Worm (Caenorhabditis elegans) whole organism, L4 larva: ENCODE results near the gene fbxb-118.
A peak's percentile ranks its signal among the peaks of the same experiment; 100 is the strongest.

Source experiments
- F10B5.3 ChIP-seq: sonication (generic microtip); optimal IDR thresholded peaks from 2 replicates; lab custom pipeline; 2016; ENCODE audit warnings: mild to moderate bottlenecking, missing genetic modification characterization, missing compliant biosample characterization
- F37D6.2 ChIP-seq: sonication (generic microtip); optimal IDR thresholded peaks from 2 replicates; lab custom pipeline; 2016; ENCODE audit warnings: mild to moderate bottlenecking, missing genetic modification characterization, missing compliant biosample characterization
- F49E8.2 ChIP-seq: sonication (generic microtip); optimal IDR thresholded peaks from 2 replicates; lab custom pipeline; 2016; ENCODE audit warnings: missing compliant biosample characterization, mild to moderate bottlenecking, missing genetic modification characterization, borderline replicate concordance
- T20F7.1 ChIP-seq: fragments of 200-800 bp; sonication (Bioruptor generic); optimal IDR thresholded peaks from 2 replicates; lab custom pipeline; 2018; ENCODE audit warnings: mild to moderate bottlenecking, missing genetic modification characterization, missing compliant biosample characterization
- Y105C5A.15 ChIP-seq: fragments of 200-800 bp; sonication (Bioruptor generic); IDR thresholded peaks from 2 replicates; pipeline ENCODE4 v1.3.6; 2022; ENCODE audit warnings: missing genetic modification characterization, missing compliant biosample characterization
- Y48G9A.11 ChIP-seq: fragments of 200-800 bp; sonication (Bioruptor generic); IDR thresholded peaks from 2 replicates; pipeline ENCODE4 v1.3.6; 2022; ENCODE audit warnings: missing genetic modification reagents, missing genetic modification characterization, missing compliant biosample characterization
- Y75B8A.6 ChIP-seq: fragments of 200-800 bp; sonication (Bioruptor generic); IDR thresholded peaks from 2 replicates; pipeline ENCODE4 v1.3.6; 2022; ENCODE audit warnings: missing genetic modification reagents, missing genetic modification characterization, missing compliant biosample characterization
- ZK546.5 ChIP-seq, 2 experiments: sonication (generic microtip); optimal IDR thresholded peaks; 2 replicates each; lab custom pipeline; 2017; ENCODE audit warnings: missing biosample characterization in 2 of 2, missing genetic modification characterization in 2 of 2
- aha-1 ChIP-seq: fragments of 150-350 bp; peaks from one replicate; lab custom pipeline; 2014; ENCODE audit warnings: missing biosample characterization, missing genetic modification characterization
- ama-1 ChIP-seq: fragments of 150-350 bp; optimal IDR thresholded peaks from 2 replicates; lab custom pipeline; 2014; ENCODE audit warnings: inconsistent platforms, mixed read lengths
- arid-1 ChIP-seq: fragments of 200-800 bp; sonication (Bioruptor generic); conservative IDR thresholded peaks from 2 replicates; pipeline ENCODE4 v1.3.6; 2022; ENCODE audit warnings: missing genetic modification reagents, missing genetic modification characterization, missing compliant biosample characterization
- ceh-44 ChIP-seq: fragments of 200-800 bp; sonication (Bioruptor generic); IDR thresholded peaks from 2 replicates; pipeline ENCODE4 v1.3.6; 2022; ENCODE audit warnings: missing genetic modification reagents, missing genetic modification characterization, missing compliant biosample characterization
- ceh-62 ChIP-seq: sonication (generic microtip); optimal IDR thresholded peaks from 2 replicates; lab custom pipeline; 2017; ENCODE audit warnings: missing biosample characterization, missing genetic modification characterization
- ces-1 ChIP-seq: fragments of 150-350 bp; sonication (generic microtip); optimal IDR thresholded peaks from 4 replicates; lab custom pipeline; 2014; ENCODE audit warnings: missing biosample characterization, missing genetic modification reagents, missing genetic modification characterization
- dmd-6 ChIP-seq: fragments of 200-800 bp; sonication (Bioruptor generic); IDR thresholded peaks from 2 replicates; pipeline ENCODE4 v1.3.6; 2022; ENCODE audit warnings: missing genetic modification reagents, missing genetic modification characterization, missing compliant biosample characterization
- dmd-8 ChIP-seq: fragments of 200-800 bp; sonication (Bioruptor generic); IDR thresholded peaks from 2 replicates; pipeline ENCODE4 v1.3.6; 2022; ENCODE audit warnings: missing genetic modification characterization, missing compliant biosample characterization
- egl-43 ChIP-seq: fragments of 200-800 bp; sonication (Bioruptor generic); IDR thresholded peaks from 2 replicates; pipeline ENCODE4 v1.3.6; 2022; ENCODE audit warnings: missing genetic modification reagents, missing genetic modification characterization, missing compliant biosample characterization
- hif-1 ChIP-seq, 2 experiments: sonication (generic microtip); optimal IDR thresholded peaks; 2 replicates each; lab custom pipeline; 2016 to 2017; ENCODE audit warnings: missing compliant biosample characterization in 2 of 2, missing genetic modification characterization in 2 of 2, missing genetic modification reagents in 2 of 2, missing genotype in 2 of 2, mild to moderate bottlenecking in 1 of 2
- lin-38 ChIP-seq: fragments of 200-800 bp; sonication (Bioruptor generic); IDR thresholded peaks from 2 replicates; pipeline ENCODE4 v1.3.6; 2022; ENCODE audit warnings: missing genetic modification reagents, missing genetic modification characterization, missing compliant biosample characterization
- lir-3 ChIP-seq: sonication (generic microtip); optimal IDR thresholded peaks from 2 replicates; lab custom pipeline; 2016; ENCODE audit warnings: mild to moderate bottlenecking, missing genetic modification characterization, missing compliant biosample characterization
- mdt-29 ChIP-seq: fragments of 200-800 bp; sonication (Bioruptor generic); IDR thresholded peaks from 2 replicates; pipeline ENCODE4 v1.3.6; 2022; ENCODE audit warnings: missing genetic modification reagents, missing genetic modification characterization, missing compliant biosample characterization
- mep-1 ChIP-seq: fragments of 150-350 bp; sonication (generic microtip); optimal IDR thresholded peaks from 3 replicates; lab custom pipeline; 2014; ENCODE audit warnings: missing biosample characterization, missing genetic modification characterization
- mxl-3 ChIP-seq: fragments of 200-800 bp; sonication (Bioruptor generic); optimal IDR thresholded peaks from 2 replicates; lab custom pipeline; 2018; ENCODE audit warnings: mild to moderate bottlenecking, missing genetic modification characterization, missing compliant biosample characterization
- nhr-111 ChIP-seq: fragments of 200-800 bp; sonication (Bioruptor generic); optimal IDR thresholded peaks from 2 replicates; lab custom pipeline; 2018; ENCODE audit warnings: mild to moderate bottlenecking, missing genetic modification characterization, missing compliant biosample characterization
- nhr-237 ChIP-seq: sonication (generic microtip); optimal IDR thresholded peaks from 2 replicates; lab custom pipeline; 2017; ENCODE audit warnings: missing biosample characterization, missing genetic modification characterization
- nhr-25 ChIP-seq: sonication (generic microtip); optimal IDR thresholded peaks from 2 replicates; lab custom pipeline; 2017; ENCODE audit warnings: missing genetic modification characterization, mild to moderate bottlenecking, missing compliant biosample characterization, antibody characterized with exemption, moderate library complexity, borderline replicate concordance; ENCODE audit not compliant: insufficient read depth
- nhr-28 ChIP-seq: fragments of 150-350 bp; optimal IDR thresholded peaks from 2 replicates; lab custom pipeline; 2014; ENCODE audit warnings: missing biosample characterization, missing genetic modification characterization
- nhr-41 ChIP-seq: fragments of 200-800 bp; sonication (Bioruptor generic); IDR thresholded peaks from 2 replicates; pipeline ENCODE4 v1.3.6; 2022; ENCODE audit warnings: missing genetic modification reagents, missing genetic modification characterization, missing compliant biosample characterization
- nhr-48 ChIP-seq: sonication (generic microtip); optimal IDR thresholded peaks from 2 replicates; lab custom pipeline; 2016; ENCODE audit warnings: mild to moderate bottlenecking, missing genetic modification characterization, missing compliant biosample characterization
- nhr-76 ChIP-seq: fragments of 150-350 bp; optimal IDR thresholded peaks from 2 replicates; lab custom pipeline; 2014; ENCODE audit warnings: missing biosample characterization, missing genetic modification characterization
- pha-4 ChIP-seq, 2 experiments: fragments of 150-350 bp in 1 of 2; fragments of 200-800 bp in 1 of 2; sonication (Bioruptor generic) in 1 of 2; IDR thresholded peaks in 1 of 2; optimal IDR thresholded peaks in 1 of 2; 2 replicates each; pipeline versions ENCODE4 v1.3.6 to Lab custom; 2014 to 2022; ENCODE audit warnings: missing genetic modification characterization in 2 of 2, missing genetic modification reagents in 2 of 2, missing biosample characterization in 1 of 2, missing compliant biosample characterization in 1 of 2
- saeg-2 ChIP-seq: fragments of 200-800 bp; sonication (Bioruptor generic); IDR thresholded peaks from 2 replicates; pipeline ENCODE4 v1.3.6; 2022; ENCODE audit warnings: missing genetic modification reagents, missing genetic modification characterization, missing compliant biosample characterization
- set-16 ChIP-seq: fragments of 200-800 bp; sonication (Bioruptor generic); IDR thresholded peaks from 2 replicates; pipeline ENCODE4 v1.3.6; 2022; ENCODE audit warnings: missing genetic modification reagents, missing genetic modification characterization, missing compliant biosample characterization
- skn-1 ChIP-seq: fragments of 150-350 bp; optimal IDR thresholded peaks from 2 replicates; lab custom pipeline; 2014; ENCODE audit warnings: missing biosample characterization, missing genetic modification characterization
- snpc-1.2 ChIP-seq: fragments of 200-800 bp; sonication (Bioruptor generic); IDR thresholded peaks from 2 replicates; pipeline ENCODE4 v1.3.6; 2022; ENCODE audit warnings: missing genetic modification reagents, missing genetic modification characterization, missing compliant biosample characterization
- unc-130 ChIP-seq: sonication (generic microtip); optimal IDR thresholded peaks from 2 replicates; lab custom pipeline; 2016; ENCODE audit warnings: missing genetic modification reagents, missing genetic modification characterization, missing compliant biosample characterization
- unc-62 ChIP-seq, 3 experiments: fragments of 150-350 bp in 1 of 3; sonication (generic microtip); optimal IDR thresholded peaks in 2 of 3; peaks in 1 of 3; 1 replicate in 1 of 3; 2 replicates in 2 of 3; lab custom pipeline; 2014 to 2017; ENCODE audit warnings: missing biosample characterization in 3 of 3, missing genetic modification characterization in 3 of 3, missing genetic modification reagents in 3 of 3, missing genotype in 1 of 3

Gene fbxb-118

DNA sequence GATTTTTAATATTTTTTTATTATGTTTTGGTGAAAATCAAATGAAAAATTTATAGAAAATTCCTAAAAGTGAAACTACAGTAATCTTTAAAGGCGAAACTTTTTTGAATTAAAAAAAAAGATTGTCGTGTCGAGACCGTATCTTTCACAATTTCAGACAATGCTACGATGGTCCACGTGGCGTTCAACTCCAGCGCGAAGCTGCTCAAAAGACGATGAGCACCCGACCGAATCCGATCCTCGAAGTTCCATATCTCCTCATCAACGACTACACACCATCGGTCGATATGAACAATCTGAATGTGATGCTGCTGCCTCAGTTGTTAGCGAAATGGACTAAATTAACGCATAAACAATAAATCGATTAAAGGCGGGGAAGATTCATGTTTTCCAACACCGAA lies 21.2 kb downstream of the fbxb-118 start:
- TF ChIP-seq saeg-2 (GFP tag; lab: Robert Waterston, UW) (no peak), lin-38 (GFP tag; lab: Robert Waterston, UW) (peak; percentile 52), Y105C5A.15 (no peak), lir-3 (tag; lab: Kevin White, UChicago) (no peak), Y48G9A.11 (GFP tag; lab: Robert Waterston, UW) (0 out of 2 replicates have a peak, but pooled peaks have one; percentile 34), nhr-41 (no peak), arid-1 (GFP tag; lab: Robert Waterston, UW) (0 out of 2 replicates have a peak, but pooled peaks have one; percentile 18), unc-130 (GFP tag; lab: Kevin White, UChicago) (peak; percentile 29), ces-1 (GFP tag; lab: Kevin White, UChicago) (no peak), ama-1 (peak; percentile 62), mdt-29 (GFP tag; lab: Robert Waterston, UW) (no peak), hif-1 (tag; optimal IDR thresholded peaks at IDR 0.05; lab: Kevin White, UChicago) (no peak), dmd-8 (GFP tag; lab: Robert Waterston, UW) (0 out of 2 replicates have a peak, but pooled peaks have one; percentile 39), nhr-111 (no peak), F49E8.2 (tag; lab: Kevin White, UChicago) (peak; percentile 63), nhr-48 (no peak), T20F7.1 (no peak), ceh-62 (tag; lab: Kevin White, UChicago) (no peak), Y75B8A.6 (GFP tag; lab: Robert Waterston, UW) (0 out of 2 replicates have a peak, but pooled peaks have one; percentile 23), snpc-1.2 (peak; percentile 60; the same call in 1 of the 2 replicates), ceh-44 (GFP tag; lab: Robert Waterston, UW) (no peak), nhr-28 (tag; lab: Kevin White, UChicago) (no peak), egl-43 (peak; percentile 19; the same call in 1 of the 2 replicates), ZK546.5 (tag; optimal IDR thresholded peaks at IDR 0.05; lab: Kevin White, UChicago) (no peak), F37D6.2 (tag; lab: Kevin White, UChicago) (no peak), F10B5.3 (tag; lab: Kevin White, UChicago) (no peak), pha-4 (GFP tag; IDR thresholded peaks at IDR 0.05; lab: Robert Waterston, UW) (0 out of 2 replicates have a peak, but pooled peaks have one; percentile 18), pha-4 (tag; optimal IDR thresholded peaks at IDR 0.05; lab: Kevin White, UChicago) (no peak), nhr-76 (tag; lab: Kevin White, UChicago) (no peak), nhr-237 (tag; lab: Kevin White, UChicago) (no peak), aha-1 (tag; lab: Kevin White, UChicago) (peak; percentile 80), unc-62 (GFP tag; optimal IDR thresholded peaks at IDR 0.05 in 1 of 2; lab: Kevin White, UChicago) (no peak), unc-62 (tag; optimal IDR thresholded peaks at IDR 0.05; lab: Kevin White, UChicago) (no peak), mxl-3 (GFP tag; lab: Kevin White, UChicago) (no peak), nhr-25 (tag; lab: Kevin White, UChicago) (no peak)

DNA sequence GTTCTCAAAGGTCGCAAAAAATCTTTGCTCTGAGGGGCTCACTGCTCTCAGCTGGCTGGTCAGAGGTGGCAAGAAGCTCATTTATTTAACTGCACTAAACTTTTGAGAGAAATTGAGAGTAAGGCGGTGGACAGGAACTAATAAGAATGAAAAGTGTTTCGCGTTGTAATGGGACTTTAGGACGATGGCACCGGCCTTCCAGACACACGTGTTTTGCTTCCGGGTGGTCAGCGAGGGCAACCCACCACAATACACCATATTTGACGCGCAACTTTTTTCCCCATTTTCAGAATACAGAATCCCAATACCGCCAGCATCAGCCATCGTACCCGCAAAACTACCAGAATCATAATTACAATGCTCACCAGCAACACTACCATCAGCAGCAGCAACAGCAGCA lies 23.8 kb downstream of the fbxb-118 start:
- peak in 1 of 2 experiments; percentile 90 for TF ChIP-seq unc-62 (GFP tag; optimal IDR thresholded peaks at IDR 0.05 in 1 of 2; lab: Kevin White, UChicago)
- no peak for TF ChIP-seq unc-62 (tag; optimal IDR thresholded peaks at IDR 0.05; lab: Kevin White, UChicago)
- TF ChIP-seq skn-1 (tag; lab: Kevin White, UChicago): no peak

DNA sequence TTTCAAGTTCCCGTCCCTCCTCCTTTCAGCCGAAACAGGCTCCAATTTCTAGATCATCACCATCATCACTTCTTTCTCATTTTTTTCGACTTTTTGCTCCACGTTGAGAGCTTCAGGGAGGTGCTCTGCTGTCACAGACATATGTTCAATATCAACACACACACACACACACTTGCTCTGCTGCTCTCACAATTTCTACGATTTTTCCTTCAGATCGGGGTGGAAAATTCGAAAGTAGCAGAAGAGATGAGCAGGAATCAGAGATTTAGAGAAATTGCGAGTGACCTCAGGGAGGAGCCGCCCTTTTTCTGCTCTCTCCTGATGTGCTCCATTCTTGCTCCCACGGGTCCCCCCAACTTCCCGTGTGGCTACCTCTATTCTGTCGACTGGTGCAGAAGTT lies 25.4 kb downstream of the fbxb-118 start, which contains the start of gene pqn-48:
TSS of gene pqn-48 (plus strand) at position 344 of the 400 bp plus-strand sequence.
- no peak for TF ChIP-seq dmd-6 (GFP tag; lab: Robert Waterston, UW)
- peak; percentile 32 for TF ChIP-seq set-16 (GFP tag; lab: Robert Waterston, UW)
- no peak for TF ChIP-seq mep-1
- peak in 1 of 2 experiments; percentile 16 for TF ChIP-seq unc-62 (GFP tag; optimal IDR thresholded peaks at IDR 0.05 in 1 of 2; lab: Kevin White, UChicago)
- TF ChIP-seq unc-62 (tag; optimal IDR thresholded peaks at IDR 0.05; lab: Kevin White, UChicago): no peak
